Worm (Caenorhabditis elegans): ENCODE data around the gene nspd-4.

- no peak for TF ChIP-seq eyg-1 (tag; optimal IDR thresholded peaks at IDR 0.05)
- TF ChIP-seq ceh-19 (GFP tag; optimal IDR thresholded peaks at IDR 0.05) = no peak
- no peak for TF ChIP-seq che-1 (tag; optimal IDR thresholded peaks at IDR 0.05)
- no peak for TF ChIP-seq odd-2 (tag; optimal IDR thresholded peaks at IDR 0.05)
- TF ChIP-seq hlh-6 (tag; optimal IDR thresholded peaks at IDR 0.05) = no peak
- TF ChIP-seq pha-4 (tag; optimal IDR thresholded peaks at IDR 0.05) = no peak
- no peak for TF ChIP-seq unc-42 (tag; optimal IDR thresholded peaks at IDR 0.05)
- TF ChIP-seq K02D7.2 (tag; optimal IDR thresholded peaks at IDR 0.05) = no peak
- no peak for TF ChIP-seq elt-4 (tag; optimal IDR thresholded peaks at IDR 0.05)
- no peak for TF ChIP-seq rnt-1 (tag; optimal IDR thresholded peaks at IDR 0.05)
- TF ChIP-seq pqm-1 (tag; optimal IDR thresholded peaks at IDR 0.05) = no peak
- TF ChIP-seq unc-55 (GFP tag; optimal IDR thresholded peaks at IDR 0.05) = no peak
- TF ChIP-seq lin-11 (tag; optimal IDR thresholded peaks at IDR 0.05) = no peak
- TF ChIP-seq ama-1 (optimal IDR thresholded peaks at IDR 0.05) = no peak
Measured at ce11 chrII:4858906-4859411, 16.6 kb downstream of the nspd-4 start.
